Worm (Caenorhabditis elegans) whole organism, L1 larva: ENCODE data around the gene plpp-1.2.

Experiments
- F16B12.6 ChIP-seq: fragments of 150-350 bp; optimal IDR thresholded peaks from 2 replicates; lab custom pipeline; 2014; ENCODE audit warnings: missing biosample characterization, missing genetic modification characterization
- Y116A8C.19 ChIP-seq: sonication (generic microtip); optimal IDR thresholded peaks from 2 replicates; lab custom pipeline; 2016; ENCODE audit warnings: missing compliant biosample characterization, missing genetic modification characterization, borderline replicate concordance
- aha-1 ChIP-seq: fragments of 150-350 bp; optimal IDR thresholded peaks from 2 replicates; lab custom pipeline; 2014; ENCODE audit warnings: missing biosample characterization, missing genetic modification characterization
- alr-1 ChIP-seq: fragments of 200-800 bp; sonication (Bioruptor generic); optimal IDR thresholded peaks from 2 replicates; lab custom pipeline; 2018; ENCODE audit warnings: borderline replicate concordance, mild to moderate bottlenecking, missing genetic modification characterization, missing compliant biosample characterization
- aly-2 ChIP-seq: fragments of 150-350 bp; optimal IDR thresholded peaks from 2 replicates; lab custom pipeline; 2014; ENCODE audit warnings: missing biosample characterization, missing genetic modification characterization
- ama-1 ChIP-seq: fragments of 150-350 bp; optimal IDR thresholded peaks from 2 replicates; lab custom pipeline; 2014
- ceh-63 ChIP-seq: fragments of 200-800 bp; sonication (Bioruptor generic); optimal IDR thresholded peaks from 2 replicates; lab custom pipeline; 2018; ENCODE audit warnings: mild to moderate bottlenecking, missing genetic modification characterization, missing compliant biosample characterization
- ceh-82 ChIP-seq, 3 experiments: fragments of 150-350 bp in 1 of 3; sonication (generic microtip) in 2 of 3; optimal IDR thresholded peaks; 2 replicates each; lab custom pipeline; 2014 to 2017; ENCODE audit warnings: missing biosample characterization in 3 of 3, missing genetic modification characterization in 3 of 3
- ces-1 ChIP-seq: fragments of 150-350 bp; optimal IDR thresholded peaks from 2 replicates; lab custom pipeline; 2014; ENCODE audit warnings: missing biosample characterization, missing genetic modification reagents, missing genetic modification characterization
- dpl-1 ChIP-seq, 3 experiments: fragments of 150-350 bp in 2 of 3; sonication (generic microtip) in 1 of 3; optimal IDR thresholded peaks; 2 replicates each; lab custom pipeline; 2014 to 2017; ENCODE audit warnings: missing biosample characterization in 3 of 3, missing genetic modification characterization in 3 of 3, missing genetic modification reagents in 3 of 3
- dsc-1 ChIP-seq: sonication (generic microtip); optimal IDR thresholded peaks from 2 replicates; lab custom pipeline; 2016; ENCODE audit warnings: mild to moderate bottlenecking, missing genetic modification characterization, missing compliant biosample characterization
- egl-27 ChIP-seq, 2 experiments: fragments of 150-350 bp in 1 of 2; sonication (generic microtip); optimal IDR thresholded peaks; 3 replicates each; lab custom pipeline; 2017 to 2018; ENCODE audit warnings: missing biosample characterization in 2 of 2, missing genetic modification characterization in 2 of 2, missing genetic modification reagents in 2 of 2
- elt-2 ChIP-seq: sonication (generic microtip); optimal IDR thresholded peaks from 2 replicates; lab custom pipeline; 2016; ENCODE audit warnings: missing genetic modification characterization, mild to moderate bottlenecking, inconsistent platforms, missing compliant biosample characterization, missing genetic modification reagents
- elt-3 ChIP-seq, 6 experiments: fragments of 150-350 bp in 1 of 6; sonication (generic microtip); optimal IDR thresholded peaks; 2 replicates each; lab custom pipeline; 2017 to 2018; ENCODE audit warnings: missing biosample characterization in 6 of 6, missing genetic modification characterization in 6 of 6, inconsistent platforms in 1 of 6
- ets-5 ChIP-seq: fragments of 200-800 bp; sonication (Bioruptor generic); IDR thresholded peaks from 2 replicates; pipeline ENCODE4 v1.3.6; 2022; ENCODE audit warnings: missing genetic modification characterization, missing compliant biosample characterization
- fkh-10 ChIP-seq: sonication (generic microtip); optimal IDR thresholded peaks from 2 replicates; lab custom pipeline; 2017; ENCODE audit warnings: missing biosample characterization, missing genetic modification reagents, missing genetic modification characterization
- grh-1 ChIP-seq: fragments of 200-800 bp; sonication (Bioruptor generic); IDR thresholded peaks from 2 replicates; pipeline ENCODE4 v1.3.6; 2022; ENCODE audit warnings: missing genetic modification reagents, missing genetic modification characterization, missing compliant biosample characterization
- hpl-2 ChIP-seq: fragments of 150-350 bp; optimal IDR thresholded peaks from 2 replicates; lab custom pipeline; 2014; ENCODE audit warnings: missing biosample characterization, missing genetic modification reagents, missing genetic modification characterization
- irx-1 ChIP-seq: sonication (generic microtip); optimal IDR thresholded peaks from 2 replicates; lab custom pipeline; 2016; ENCODE audit warnings: missing genetic modification characterization, missing compliant biosample characterization
- isw-1 ChIP-seq: fragments of 200-800 bp; sonication (Bioruptor generic); IDR thresholded peaks from 2 replicates; pipeline ENCODE4 v1.3.6; 2022; ENCODE audit warnings: missing genetic modification characterization, missing compliant biosample characterization
- lin-14 ChIP-seq: fragments of 200-800 bp; sonication (Bioruptor generic); optimal IDR thresholded peaks from 2 replicates; lab custom pipeline; 2018; ENCODE audit warnings: mild to moderate bottlenecking, missing genetic modification characterization, moderate library complexity, missing compliant biosample characterization
- lin-35 ChIP-seq, 2 experiments: fragments of 150-350 bp; optimal IDR thresholded peaks; 2 replicates each; lab custom pipeline; 2014; ENCODE audit warnings: missing biosample characterization in 2 of 2, missing genetic modification characterization in 2 of 2, missing genetic modification reagents in 2 of 2
- lin-39 ChIP-seq: fragments of 150-350 bp; optimal IDR thresholded peaks from 2 replicates; lab custom pipeline; 2014; ENCODE audit warnings: missing biosample characterization, missing genetic modification reagents, missing genetic modification characterization
- lir-3 ChIP-seq: sonication (generic microtip); optimal IDR thresholded peaks from 2 replicates; lab custom pipeline; 2016; ENCODE audit warnings: mild to moderate bottlenecking, missing genetic modification characterization, moderate library complexity, missing compliant biosample characterization; ENCODE audit not compliant: poor library complexity
- lsy-2 ChIP-seq, 2 experiments: fragments of 150-350 bp; optimal IDR thresholded peaks; 2 replicates each; lab custom pipeline; 2014; ENCODE audit warnings: missing biosample characterization in 2 of 2, missing genetic modification characterization in 2 of 2
- mab-9 ChIP-seq: fragments of 200-800 bp; sonication (Bioruptor generic); IDR thresholded peaks from 2 replicates; pipeline ENCODE4 v1.3.6; 2022; ENCODE audit warnings: missing genetic modification reagents, missing genetic modification characterization, missing compliant biosample characterization
- mep-1 ChIP-seq: fragments of 150-350 bp; optimal IDR thresholded peaks from 2 replicates; lab custom pipeline; 2014; ENCODE audit warnings: missing biosample characterization, missing genetic modification characterization
- nhr-11 ChIP-seq: fragments of 150-350 bp; optimal IDR thresholded peaks from 2 replicates; lab custom pipeline; 2014; ENCODE audit warnings: missing biosample characterization, missing genetic modification characterization
- nhr-19 ChIP-seq: fragments of 200-800 bp; sonication (Bioruptor generic); conservative IDR thresholded peaks from 2 replicates; pipeline ENCODE4 v1.3.6; 2022; ENCODE audit warnings: missing genetic modification characterization, missing compliant biosample characterization
- nhr-20 ChIP-seq: sonication (generic microtip); optimal IDR thresholded peaks from 2 replicates; lab custom pipeline; 2016; ENCODE audit warnings: mild to moderate bottlenecking, missing genetic modification characterization, missing compliant biosample characterization
- nhr-28 ChIP-seq: fragments of 150-350 bp; optimal IDR thresholded peaks from 2 replicates; lab custom pipeline; 2014; ENCODE audit warnings: missing biosample characterization, missing genetic modification characterization
- nhr-71 ChIP-seq: sonication (generic microtip); optimal IDR thresholded peaks from 2 replicates; lab custom pipeline; 2016; ENCODE audit warnings: mild to moderate bottlenecking, missing genetic modification characterization, moderate library complexity, missing compliant biosample characterization
- pag-3 ChIP-seq: sonication (generic microtip); optimal IDR thresholded peaks from 2 replicates; lab custom pipeline; 2017; ENCODE audit warnings: missing genetic modification characterization, mild to moderate bottlenecking, missing compliant biosample characterization, antibody characterized with exemption, borderline replicate concordance; ENCODE audit not compliant: insufficient read depth
- pax-3 ChIP-seq: fragments of 200-800 bp; sonication (Bioruptor generic); optimal IDR thresholded peaks from 2 replicates; lab custom pipeline; 2018; ENCODE audit warnings: mild to moderate bottlenecking, missing genetic modification characterization, moderate library complexity, missing compliant biosample characterization
- rnt-1 ChIP-seq: sonication (generic microtip); optimal IDR thresholded peaks from 2 replicates; lab custom pipeline; 2016; ENCODE audit warnings: mild to moderate bottlenecking, missing genetic modification characterization, moderate library complexity, missing compliant biosample characterization
- snu-23 ChIP-seq: sonication (generic microtip); optimal IDR thresholded peaks from 2 replicates; lab custom pipeline; 2016; ENCODE audit warnings: missing genetic modification characterization, missing compliant biosample characterization
- sox-4 ChIP-seq: sonication (generic microtip); optimal IDR thresholded peaks from 2 replicates; lab custom pipeline; 2016; ENCODE audit warnings: missing genetic modification characterization, missing compliant biosample characterization
- swsn-7 ChIP-seq: sonication (generic microtip); optimal IDR thresholded peaks from 2 replicates; lab custom pipeline; 2016; ENCODE audit warnings: missing genetic modification characterization, missing compliant biosample characterization
- tbx-2 ChIP-seq: sonication (generic microtip); optimal IDR thresholded peaks from 2 replicates; lab custom pipeline; 2016; ENCODE audit warnings: missing genetic modification characterization, missing compliant biosample characterization
- tlp-1 ChIP-seq: fragments of 150-350 bp; optimal IDR thresholded peaks from 2 replicates; lab custom pipeline; 2014; ENCODE audit warnings: missing biosample characterization, missing genetic modification characterization
- unc-130 ChIP-seq: fragments of 150-350 bp; optimal IDR thresholded peaks from 2 replicates; lab custom pipeline; 2017; ENCODE audit warnings: missing biosample characterization, missing genetic modification characterization, inconsistent platforms
- unc-30 ChIP-seq: sonication (generic microtip); optimal IDR thresholded peaks from 2 replicates; lab custom pipeline; 2017; ENCODE audit warnings: missing biosample characterization, missing genetic modification characterization
- unc-62 ChIP-seq: fragments of 150-350 bp; optimal IDR thresholded peaks from 2 replicates; lab custom pipeline; 2014; ENCODE audit warnings: missing biosample characterization, missing genetic modification reagents, missing genetic modification characterization
- unc-98 ChIP-seq: fragments of 200-800 bp; sonication (Bioruptor generic); IDR thresholded peaks from 2 replicates; pipeline ENCODE4 v1.3.6; 2022; ENCODE audit warnings: missing genetic modification characterization, missing compliant biosample characterization
- vab-15 ChIP-seq: sonication (generic microtip); optimal IDR thresholded peaks from 2 replicates; lab custom pipeline; 2017; ENCODE audit warnings: missing genotype, mild to moderate bottlenecking, missing genetic modification characterization, missing compliant biosample characterization
- zag-1 ChIP-seq: fragments of 150-350 bp; optimal IDR thresholded peaks from 2 replicates; lab custom pipeline; 2014; ENCODE audit warnings: missing biosample characterization, missing genetic modification characterization
- zip-4 ChIP-seq: fragments of 200-800 bp; sonication (Bioruptor generic); optimal IDR thresholded peaks from 2 replicates; lab custom pipeline; 2018; ENCODE audit warnings: mild to moderate bottlenecking, missing genetic modification characterization, moderate library complexity, missing compliant biosample characterization
- ztf-11 ChIP-seq, 2 experiments: sonication (generic microtip); optimal IDR thresholded peaks; 2 replicates each; lab custom pipeline; 2016 to 2017; ENCODE audit warnings: missing genetic modification characterization in 2 of 2, missing biosample characterization in 1 of 2, missing compliant biosample characterization in 1 of 2
- ztf-4 ChIP-seq: fragments of 150-350 bp; optimal IDR thresholded peaks from 2 replicates; lab custom pipeline; 2014; ENCODE audit warnings: missing biosample characterization, missing genetic modification characterization

plpp-1.2 gene

ce11 chrII:6486344-6486743 is 1.1 kb downstream of the plpp-1.2 start:
- peak; percentile 48 for TF ChIP-seq lin-14 (GFP tag; lab: Kevin White, UChicago)
- TF ChIP-seq lin-39 (tag; lab: Kevin White, UChicago) = peak; percentile 59
- peak; percentile 78 for TF ChIP-seq nhr-19
- peak; percentile 72 for TF ChIP-seq nhr-71 (tag; lab: Kevin White, UChicago)
- TF ChIP-seq elt-2 (tag; lab: Kevin White, UChicago) = peak; percentile 2
- TF ChIP-seq hpl-2 (GFP tag; lab: Kevin White, UChicago) = no peak
- TF ChIP-seq lsy-2 (tag; optimal IDR thresholded peaks at IDR 0.05; lab: Kevin White, UChicago) = peak; percentile 36 to 40
- no peak for TF ChIP-seq aly-2 (tag; lab: Kevin White, UChicago)
- peak; percentile 34 for TF ChIP-seq snu-23 (GFP tag; lab: Kevin White, UChicago)
- TF ChIP-seq ceh-63 (GFP tag; lab: Kevin White, UChicago) = no peak
- no peak for TF ChIP-seq pax-3 (tag; lab: Kevin White, UChicago)
- TF ChIP-seq rnt-1 (tag; lab: Kevin White, UChicago) = peak; percentile 73
- no peak for TF ChIP-seq sox-4
- TF ChIP-seq unc-98 (GFP tag; lab: Robert Waterston, UW) = no peak
- peak; percentile 25 for TF ChIP-seq unc-130
- peak; percentile 41 for TF ChIP-seq nhr-20 (tag; lab: Kevin White, UChicago)
- no peak for TF ChIP-seq tbx-2 (tag; lab: Kevin White, UChicago)
- no peak for TF ChIP-seq grh-1
- peak in 1 of 2 experiments; percentile 2 for TF ChIP-seq lin-35 (GFP tag; optimal IDR thresholded peaks at IDR 0.05; lab: Kevin White, UChicago)
- TF ChIP-seq ceh-82 (tag; optimal IDR thresholded peaks at IDR 0.05; lab: Kevin White, UChicago) = no peak
- no peak for TF ChIP-seq lir-3 (tag; lab: Kevin White, UChicago)
- TF ChIP-seq vab-15 (tag; lab: Kevin White, UChicago) = peak; percentile 37

- no peak for TF ChIP-seq pag-3
- TF ChIP-seq ets-5 (GFP tag; lab: Robert Waterston, UW) = no peak
- peak; percentile 78 to 91 for TF ChIP-seq lin-35 (GFP tag; optimal IDR thresholded peaks at IDR 0.05; lab: Kevin White, UChicago)
- TF ChIP-seq swsn-7 = peak; percentile 52
- peak; percentile 43; the same call in 1 of the 2 replicates for TF ChIP-seq grh-1
- peak; percentile 74 for TF ChIP-seq nhr-19
- TF ChIP-seq elt-3 (tag; optimal IDR thresholded peaks at IDR 0.05; lab: Kevin White, UChicago) = peak in 2 of 6 experiments; percentile 43 to 61
- no peak for TF ChIP-seq nhr-11 (tag; lab: Kevin White, UChicago)
- no peak for TF ChIP-seq aha-1
- peak; percentile 61 for TF ChIP-seq mep-1 (tag; lab: Kevin White, UChicago)
- TF ChIP-seq dpl-1 (GFP tag; optimal IDR thresholded peaks at IDR 0.05; lab: Kevin White, UChicago) = peak; percentile 71 to 86 (median 80)
- TF ChIP-seq tbx-2 (tag; lab: Kevin White, UChicago) = peak; percentile 51
- TF ChIP-seq egl-27 (tag; optimal IDR thresholded peaks at IDR 0.05; lab: Kevin White, UChicago) = no peak
- no peak for TF ChIP-seq unc-30
- TF ChIP-seq nhr-28 (tag; lab: Kevin White, UChicago) = no peak
- TF ChIP-seq zag-1 (tag; lab: Kevin White, UChicago) = no peak
- no peak for TF ChIP-seq mab-9 (GFP tag; lab: Robert Waterston, UW)
- peak; percentile 60 for TF ChIP-seq dsc-1 (tag; lab: Kevin White, UChicago)
- no peak for TF ChIP-seq lir-3 (tag; lab: Kevin White, UChicago)
- no peak for TF ChIP-seq tlp-1
- TF ChIP-seq alr-1 (tag; lab: Kevin White, UChicago) = no peak
- peak; percentile 63 for TF ChIP-seq nhr-20 (tag; lab: Kevin White, UChicago)
- TF ChIP-seq ceh-82 (tag; optimal IDR thresholded peaks at IDR 0.05; lab: Kevin White, UChicago) = peak; percentile 38 to 68 (median 63)
- no peak for TF ChIP-seq unc-62 (GFP tag; lab: Kevin White, UChicago)
- no peak for TF ChIP-seq Y116A8C.19
- TF ChIP-seq fkh-10 (GFP tag; lab: Kevin White, UChicago) = peak; percentile 19
- peak; percentile 51 for TF ChIP-seq isw-1
- TF ChIP-seq ztf-11 (tag; optimal IDR thresholded peaks at IDR 0.05; lab: Kevin White, UChicago) = peak in 1 of 2 experiments; percentile 32
- no peak for TF ChIP-seq zip-4 (GFP tag; lab: Kevin White, UChicago)
- TF ChIP-seq ztf-4 (tag; lab: Kevin White, UChicago) = no peak
- no peak for TF ChIP-seq lin-39 (tag; lab: Kevin White, UChicago)
- TF ChIP-seq ama-1 (lab: Kevin White, UChicago) = peak; percentile 15
- TF ChIP-seq ces-1 (GFP tag; lab: Kevin White, UChicago) = no peak
- TF ChIP-seq F16B12.6 = peak; percentile 33
- TF ChIP-seq irx-1 = peak; percentile 22
- TF ChIP-seq lsy-2 (tag; optimal IDR thresholded peaks at IDR 0.05; lab: Kevin White, UChicago) = peak; percentile 98 to 99
Measured at ce11 chrII:6489711-6490184, 4.5 kb downstream of the plpp-1.2 start, which contains the start of the genes snr-3 and rsp-5. TSS of gene snr-3 (minus strand) at chrII:6489761. TSS of gene rsp-5 (plus strand) at chrII:6490165.
